Worm (Caenorhabditis elegans): ENCODE results near the gene nhr-68.

The nhr-68 gene

ce11 chrV:11531831-11532534 is 41.3 kb upstream of the nhr-68 start (continued):
- TF ChIP-seq unc-130 (GFP tag; optimal IDR thresholded peaks at IDR 0.05) (no peak), F55B11.4 (tag; optimal IDR thresholded peaks at IDR 0.05; ENCODE audit: borderline replicate concordance, insufficient read depth) (no peak), fkh-3 (tag; optimal IDR thresholded peaks at IDR 0.05) (no peak), snpc-1.1 (tag; optimal IDR thresholded peaks at IDR 0.05; ENCODE audit: insufficient read depth) (no peak), madf-8 (GFP tag; conservative IDR thresholded peaks at IDR 0.05) (no peak), let-526 (GFP tag; IDR thresholded peaks at IDR 0.05) (peak; percentile 26; the same call in 1 of the 2 replicates), F10E7.11 (tag; optimal IDR thresholded peaks at IDR 0.05) (no peak), repo-1 (tag; optimal IDR thresholded peaks at IDR 0.05) (peak; percentile 59), dpl-1 (GFP tag; optimal IDR thresholded peaks at IDR 0.05) (no peak), ama-1 (optimal IDR thresholded peaks at IDR 0.05) (no peak), ama-1 (GFP tag; optimal IDR thresholded peaks at IDR 0.05) (no peak), attf-5 (GFP tag; optimal IDR thresholded peaks at IDR 0.05) (peak; percentile 79), D2030.7 (GFP tag; IDR thresholded peaks at IDR 0.05) (no peak), ZK185.1 (tag; optimal IDR thresholded peaks at IDR 0.05; ENCODE audit: poor library complexity, severe bottlenecking) (peak; percentile 40), nhr-179 (tag; optimal IDR thresholded peaks at IDR 0.05) (no peak), hlh-26 (GFP tag; conservative IDR thresholded peaks at IDR 0.05) (no peak), madf-3 (GFP tag; IDR thresholded peaks at IDR 0.05) (0 out of 2 replicates have a peak, but pooled peaks have one; percentile 23), K12H6.12 (tag; optimal IDR thresholded peaks at IDR 0.05) (peak; percentile 76), lag-1 (GFP tag; IDR thresholded peaks at IDR 0.05) (no peak), ceh-27 (GFP tag; optimal IDR thresholded peaks at IDR 0.05) (peak; percentile 32), madf-6 (GFP tag; IDR thresholded peaks at IDR 0.05) (no peak), T07F8.4 (tag; optimal IDR thresholded peaks at IDR 0.05) (no peak), ceh-58 (GFP tag; IDR thresholded peaks at IDR 0.05) (no peak), F37B4.10 (GFP tag; IDR thresholded peaks at IDR 0.05) (no peak), dox-1 (GFP tag; IDR thresholded peaks at IDR 0.05) (peak; percentile 52; the same call in 1 of the 2 replicates), ets-4 (GFP tag; optimal IDR thresholded peaks at IDR 0.05) (peak; percentile 28), B0336.3 (GFP tag; IDR thresholded peaks at IDR 0.05) (peak; percentile 78), sea-2 (GFP tag; IDR thresholded peaks at IDR 0.05) (no peak), lin-54 (GFP tag; optimal IDR thresholded peaks at IDR 0.05) (peak; percentile 8), ceh-91 (GFP tag; IDR thresholded peaks at IDR 0.05) (no peak), pbrm-1 (GFP tag; IDR thresholded peaks at IDR 0.05) (0 out of 2 replicates have a peak, but pooled peaks have one; percentile 50), tbx-9 (tag; optimal IDR thresholded peaks at IDR 0.05; ENCODE audit: borderline replicate concordance) (no peak), rpc-1 (optimal IDR thresholded peaks at IDR 0.05) (no peak), rpc-1 (tag; optimal IDR thresholded peaks at IDR 0.05) (no peak), mxl-1 (tag; optimal IDR thresholded peaks at IDR 0.05) (no peak), nfya-1 (tag; optimal IDR thresholded peaks at IDR 0.05; ENCODE audit: borderline replicate concordance, insufficient read depth) (no peak), snpc-4 (GFP tag; optimal IDR thresholded peaks at IDR 0.05) (no peak), snpc-4 (tag; optimal IDR thresholded peaks at IDR 0.05) (peak in 3 of 4 experiments; percentile 10 to 58 (median 54)), aptf-3 (GFP tag; IDR thresholded peaks at IDR 0.05) (no peak), hlh-12 (tag; optimal IDR thresholded peaks at IDR 0.05) (no peak), madf-10 (tag; optimal IDR thresholded peaks at IDR 0.05) (peak; percentile 55), attf-3 (GFP tag; conservative IDR thresholded peaks at IDR 0.05) (no peak), aptf-2 (GFP tag; conservative IDR thresholded peaks at IDR 0.05) (no peak), atf-7 (tag; optimal IDR thresholded peaks at IDR 0.05) (peak; percentile 81), sptf-2 (GFP tag; optimal IDR thresholded peaks at IDR 0.05) (no peak), bed-1 (GFP tag; IDR thresholded peaks at IDR 0.05) (no peak), Y56A3A.18 (GFP tag; IDR thresholded peaks at IDR 0.05) (0 out of 2 replicates have a peak, but pooled peaks have one; percentile 39), ceh-40 (GFP tag; IDR thresholded peaks at IDR 0.05) (no peak), nhr-120 (GFP tag; IDR thresholded peaks at IDR 0.05) (no peak)
